Worm (Caenorhabditis elegans) whole organism, L2 larva: ENCODE data around the gene Y6E2A.7.
"Not testable (repeated sequence)": the region's sequence is repeated elsewhere in the genome, so short reads cannot be mapped to it uniquely, and the experiment has no call there.

Experiments
- R02D3.7 ChIP-seq: fragments of 150-350 bp; optimal IDR thresholded peaks from 2 replicates; lab custom pipeline; 2014; ENCODE audit warnings: missing biosample characterization, missing genetic modification characterization
- ama-1 ChIP-seq: fragments of 150-350 bp; optimal IDR thresholded peaks from 2 replicates; lab custom pipeline; 2018; ENCODE audit warnings: inconsistent platforms
- blmp-1 ChIP-seq: sonication (generic microtip); optimal IDR thresholded peaks from 2 replicates; lab custom pipeline; 2017; ENCODE audit warnings: missing genetic modification characterization, mild to moderate bottlenecking, missing compliant biosample characterization, antibody characterized with exemption, moderate library complexity; ENCODE audit not compliant: insufficient read depth
- ceh-82 ChIP-seq: fragments of 150-350 bp; optimal IDR thresholded peaks from 2 replicates; lab custom pipeline; 2014; ENCODE audit warnings: missing biosample characterization, missing genetic modification characterization
- dmd-4 ChIP-seq: sonication (generic microtip); optimal IDR thresholded peaks from 2 replicates; lab custom pipeline; 2017; ENCODE audit warnings: missing biosample characterization, missing genetic modification characterization
- elt-3 ChIP-seq: sonication (generic microtip); optimal IDR thresholded peaks from 2 replicates; lab custom pipeline; 2017; ENCODE audit warnings: missing biosample characterization, missing genetic modification characterization
- nhr-12 ChIP-seq: fragments of 150-350 bp; optimal IDR thresholded peaks from 2 replicates; lab custom pipeline; 2014; ENCODE audit warnings: missing biosample characterization, missing genetic modification characterization
- nhr-21 ChIP-seq: fragments of 150-350 bp; optimal IDR thresholded peaks from 2 replicates; lab custom pipeline; 2014; ENCODE audit warnings: missing biosample characterization, missing genetic modification characterization
- nhr-237 ChIP-seq: fragments of 150-350 bp; optimal IDR thresholded peaks from 2 replicates; lab custom pipeline; 2014; ENCODE audit warnings: missing biosample characterization, missing genetic modification characterization
- snpc-4 ChIP-seq: fragments of 150-350 bp; optimal IDR thresholded peaks from 2 replicates; lab custom pipeline; 2014; ENCODE audit warnings: missing biosample characterization, missing genetic modification characterization
- ztf-4 ChIP-seq: fragments of 150-350 bp; optimal IDR thresholded peaks from 2 replicates; lab custom pipeline; 2014; ENCODE audit warnings: missing biosample characterization, missing genetic modification characterization

DNA sequence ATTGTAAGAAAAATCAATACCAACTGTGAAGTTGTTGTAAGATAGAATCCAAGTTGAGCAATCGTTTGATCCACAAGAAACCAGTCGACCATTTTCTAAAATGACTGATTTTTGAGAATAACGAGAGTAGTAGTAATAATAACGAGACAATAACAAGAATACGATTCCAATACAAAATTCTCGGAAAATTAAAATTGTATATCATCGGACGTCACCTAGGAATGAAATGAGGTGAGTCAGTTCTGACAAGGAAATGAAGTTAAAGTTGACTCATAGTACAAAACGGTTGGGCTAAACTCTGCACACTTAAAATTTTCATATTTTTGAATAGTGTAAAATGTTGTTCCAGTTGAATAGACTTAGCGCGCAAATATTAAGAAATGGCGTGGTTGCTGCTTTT is 24.7 kb downstream of the Y6E2A.7 start, which contains the start of gene str-19:
- not testable (repeated sequence) for TF ChIP-seq elt-3; dmd-4 (tag; lab: Kevin White, UChicago); nhr-12 (tag; lab: Kevin White, UChicago); blmp-1 (tag; lab: Kevin White, UChicago); ama-1; R02D3.7; nhr-21; nhr-237 (tag; lab: Kevin White, UChicago); ceh-82 (tag; lab: Kevin White, UChicago); ztf-4 (tag; lab: Kevin White, UChicago); snpc-4 (tag; lab: Kevin White, UChicago)
